Worm (Caenorhabditis elegans) whole organism, L3 larva: ENCODE measurements around the gene F42A6.2.

Experiments
- ceh-28 ChIP-seq: fragments of 150-350 bp; optimal IDR thresholded peaks from 2 replicates; lab custom pipeline; 2014; ENCODE audit warnings: missing biosample characterization, missing genetic modification reagents, missing genetic modification characterization
- ceh-9 ChIP-seq: sonication (generic microtip); optimal IDR thresholded peaks from 2 replicates; lab custom pipeline; 2018; ENCODE audit warnings: missing biosample characterization, missing genetic modification characterization
- egl-27 ChIP-seq: sonication (generic microtip); optimal IDR thresholded peaks from 4 replicates; lab custom pipeline; 2017; ENCODE audit warnings: missing biosample characterization, missing genetic modification reagents, missing genetic modification characterization
- elt-3 ChIP-seq, 3 experiments: fragments of 150-350 bp in 1 of 3; sonication (generic microtip) in 2 of 3; optimal IDR thresholded peaks; 2 replicates in 2 of 3; 4 replicates in 1 of 3; lab custom pipeline; 2014 to 2017; ENCODE audit warnings: missing biosample characterization in 3 of 3, missing genetic modification characterization in 3 of 3
- lin-15B ChIP-seq: fragments of 150-350 bp; optimal IDR thresholded peaks from 2 replicates; lab custom pipeline; 2014; ENCODE audit warnings: missing biosample characterization, missing genetic modification characterization
- nhr-76 ChIP-seq: fragments of 150-350 bp; sonication (generic microtip); optimal IDR thresholded peaks from 5 replicates; lab custom pipeline; 2014; ENCODE audit warnings: missing biosample characterization, missing genetic modification characterization
- pqm-1 ChIP-seq: fragments of 150-350 bp; optimal IDR thresholded peaks from 2 replicates; lab custom pipeline; 2017; ENCODE audit warnings: missing biosample characterization, missing genetic modification characterization, inconsistent platforms
- unc-62 ChIP-seq: fragments of 150-350 bp; sonication (generic microtip); optimal IDR thresholded peaks from 4 replicates; lab custom pipeline; 2014; ENCODE audit warnings: missing biosample characterization, missing genetic modification reagents, missing genetic modification characterization

DNA sequence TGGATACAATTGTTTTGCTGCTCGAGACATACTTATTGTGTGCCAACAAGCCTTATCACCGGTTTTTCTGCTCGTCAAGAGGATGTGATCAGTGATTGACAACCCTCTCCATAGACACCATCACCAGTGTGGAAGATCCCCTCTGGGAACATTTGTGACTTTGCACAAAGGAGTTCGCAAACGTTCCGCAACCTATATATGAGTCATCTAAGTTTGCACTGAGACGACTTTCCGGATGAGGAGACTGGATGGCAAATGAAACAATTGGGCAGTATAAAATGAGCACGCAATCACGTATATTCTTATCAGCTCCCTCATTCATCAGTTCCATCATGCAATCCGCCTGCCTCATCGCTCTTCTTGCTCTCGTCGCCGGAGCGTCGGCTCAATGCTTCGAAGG is 40.8 kb upstream of the F42A6.2 start, which contains the start of gene W08E12.5:
- TF ChIP-seq ceh-28 (tag; lab: Kevin White, UChicago) (no peak), unc-62 (GFP tag; lab: Kevin White, UChicago) (no peak), egl-27 (no peak), lin-15B (tag; lab: Kevin White, UChicago) (no peak), pqm-1 (tag; lab: Kevin White, UChicago) (no peak), elt-3 (tag; optimal IDR thresholded peaks at IDR 0.05; lab: Kevin White, UChicago) (no peak), ceh-9 (tag; lab: Kevin White, UChicago) (no peak), nhr-76 (tag; lab: Kevin White, UChicago) (no peak)
